Worm (Caenorhabditis elegans): ENCODE measurements around the gene F32A11.1.

The F32A11.1 gene

ce11 chrII:13156971-13157370, at the start of gene F32A11.1, which contains the start of gene hpr-17:
Gene F32A11.1 (plus strand): TSS chrII:13157329.
Gene hpr-17 (minus strand): TSS chrII:13157047.
- TF ChIP-seq cog-1 (tag; optimal IDR thresholded peaks at IDR 0.05): no peak
- TF ChIP-seq med-1 (GFP tag; optimal IDR thresholded peaks at IDR 0.05; ENCODE audit: insufficient read depth): no peak
- TF ChIP-seq ztf-23 (GFP tag; IDR thresholded peaks at IDR 0.05): 0 out of 2 replicates have a peak, but pooled peaks have one; percentile 23
- no peak for TF ChIP-seq klf-2 (GFP tag; conservative IDR thresholded peaks at IDR 0.05)
- TF ChIP-seq ztf-29 (GFP tag; IDR thresholded peaks at IDR 0.05): no peak
- no peak for TF ChIP-seq tab-1 (GFP tag; IDR thresholded peaks at IDR 0.05)
- TF ChIP-seq ref-1 (GFP tag; conservative IDR thresholded peaks at IDR 0.05): no peak
- no peak for TF ChIP-seq flt-1 (GFP tag; IDR thresholded peaks at IDR 0.05)
- TF ChIP-seq T22C8.4 (GFP tag; IDR thresholded peaks at IDR 0.05): 0 out of 2 replicates have a peak, but pooled peaks have one; percentile 16

ce11 chrII:13107719-13108118, 49.4 kb upstream of the F32A11.1 start, which contains the start of gene pqn-32:
Gene pqn-32 (plus strand): TSS chrII:13108019.
- TF ChIP-seq tab-1 (GFP tag; IDR thresholded peaks at IDR 0.05) (no peak), T22C8.4 (GFP tag; IDR thresholded peaks at IDR 0.05) (no peak), ztf-29 (GFP tag; IDR thresholded peaks at IDR 0.05) (no peak), klf-2 (GFP tag; conservative IDR thresholded peaks at IDR 0.05) (no peak), cog-1 (tag; optimal IDR thresholded peaks at IDR 0.05) (no peak), ref-1 (GFP tag; conservative IDR thresholded peaks at IDR 0.05) (no peak), flt-1 (GFP tag; IDR thresholded peaks at IDR 0.05) (no peak), ztf-23 (GFP tag; IDR thresholded peaks at IDR 0.05) (no peak), med-1 (GFP tag; optimal IDR thresholded peaks at IDR 0.05; ENCODE audit: insufficient read depth) (no peak)

ce11 chrII:13116710-13117109, 40.4 kb upstream of the F32A11.1 start, which contains the start of gene rict-1:
Gene rict-1 (minus strand): TSS chrII:13116810.
- no peak for TF ChIP-seq flt-1 (GFP tag; IDR thresholded peaks at IDR 0.05)
- no peak for TF ChIP-seq ztf-29 (GFP tag; IDR thresholded peaks at IDR 0.05)
- no peak for TF ChIP-seq tab-1 (GFP tag; IDR thresholded peaks at IDR 0.05)
- TF ChIP-seq T22C8.4 (GFP tag; IDR thresholded peaks at IDR 0.05): no peak
- no peak for TF ChIP-seq klf-2 (GFP tag; conservative IDR thresholded peaks at IDR 0.05)
- no peak for TF ChIP-seq med-1 (GFP tag; optimal IDR thresholded peaks at IDR 0.05; ENCODE audit: insufficient read depth)
- no peak for TF ChIP-seq ztf-23 (GFP tag; IDR thresholded peaks at IDR 0.05)
- TF ChIP-seq ref-1 (GFP tag; conservative IDR thresholded peaks at IDR 0.05): no peak
- no peak for TF ChIP-seq cog-1 (tag; optimal IDR thresholded peaks at IDR 0.05)

ce11 chrII:13117135-13117534, 40.0 kb upstream of the F32A11.1 start, which contains the start of gene gfm-1:
Gene gfm-1 (plus strand): TSS chrII:13117483.
- TF ChIP-seq cog-1 (tag; optimal IDR thresholded peaks at IDR 0.05) (peak; percentile 53), klf-2 (GFP tag; conservative IDR thresholded peaks at IDR 0.05) (no peak), flt-1 (GFP tag; IDR thresholded peaks at IDR 0.05) (peak; percentile 67), ztf-23 (GFP tag; IDR thresholded peaks at IDR 0.05) (peak; percentile 71)

- TF ChIP-seq flt-1 (GFP tag; IDR thresholded peaks at IDR 0.05): no peak
- TF ChIP-seq med-1 (GFP tag; optimal IDR thresholded peaks at IDR 0.05; ENCODE audit: insufficient read depth): no peak
- TF ChIP-seq cog-1 (tag; optimal IDR thresholded peaks at IDR 0.05): no peak
- TF ChIP-seq T22C8.4 (GFP tag; IDR thresholded peaks at IDR 0.05): no peak
- no peak for TF ChIP-seq ztf-29 (GFP tag; IDR thresholded peaks at IDR 0.05)
- TF ChIP-seq ref-1 (GFP tag; conservative IDR thresholded peaks at IDR 0.05): no peak
- TF ChIP-seq klf-2 (GFP tag; conservative IDR thresholded peaks at IDR 0.05): no peak
- no peak for TF ChIP-seq tab-1 (GFP tag; IDR thresholded peaks at IDR 0.05)
- TF ChIP-seq ztf-23 (GFP tag; IDR thresholded peaks at IDR 0.05): no peak
Observed at ce11 chrII:13122720-13123119, 34.4 kb upstream of the F32A11.1 start, which contains the start of gene bath-45. Gene bath-45 (plus strand): TSS chrII:13123020.

- TF ChIP-seq tab-1 (GFP tag; IDR thresholded peaks at IDR 0.05): no peak
- no peak for TF ChIP-seq cog-1 (tag; optimal IDR thresholded peaks at IDR 0.05)
- TF ChIP-seq ref-1 (GFP tag; conservative IDR thresholded peaks at IDR 0.05): no peak
- TF ChIP-seq med-1 (GFP tag; optimal IDR thresholded peaks at IDR 0.05; ENCODE audit: insufficient read depth): no peak
- TF ChIP-seq ztf-23 (GFP tag; IDR thresholded peaks at IDR 0.05): no peak
- TF ChIP-seq ztf-29 (GFP tag; IDR thresholded peaks at IDR 0.05): no peak
- TF ChIP-seq flt-1 (GFP tag; IDR thresholded peaks at IDR 0.05): no peak
- TF ChIP-seq klf-2 (GFP tag; conservative IDR thresholded peaks at IDR 0.05): no peak
- no peak for TF ChIP-seq T22C8.4 (GFP tag; IDR thresholded peaks at IDR 0.05)
Observed at ce11 chrII:13129602-13130001, 27.5 kb upstream of the F32A11.1 start, which contains the start of gene F29C12.6. Gene F29C12.6 (plus strand): TSS chrII:13129902.

- TF ChIP-seq tab-1 (GFP tag; IDR thresholded peaks at IDR 0.05) (no peak), ztf-23 (GFP tag; IDR thresholded peaks at IDR 0.05) (no peak), klf-2 (GFP tag; conservative IDR thresholded peaks at IDR 0.05) (no peak)
Observed at ce11 chrII:13130576-13130975, 26.6 kb upstream of the F32A11.1 start.

ce11 chrII:13139573-13139972, 17.6 kb upstream of the F32A11.1 start:
- no peak for TF ChIP-seq ztf-29 (GFP tag; IDR thresholded peaks at IDR 0.05)
- no peak for TF ChIP-seq T22C8.4 (GFP tag; IDR thresholded peaks at IDR 0.05)
- no peak for TF ChIP-seq klf-2 (GFP tag; conservative IDR thresholded peaks at IDR 0.05)

ce11 chrII:13142372-13142771, 14.8 kb upstream of the F32A11.1 start:
- TF ChIP-seq tab-1 (GFP tag; IDR thresholded peaks at IDR 0.05): no peak
- no peak for TF ChIP-seq klf-2 (GFP tag; conservative IDR thresholded peaks at IDR 0.05)
- no peak for TF ChIP-seq ztf-29 (GFP tag; IDR thresholded peaks at IDR 0.05)
- no peak for TF ChIP-seq ref-1 (GFP tag; conservative IDR thresholded peaks at IDR 0.05)
- no peak for TF ChIP-seq T22C8.4 (GFP tag; IDR thresholded peaks at IDR 0.05)
- TF ChIP-seq ztf-23 (GFP tag; IDR thresholded peaks at IDR 0.05): no peak
- no peak for TF ChIP-seq cog-1 (tag; optimal IDR thresholded peaks at IDR 0.05)
- no peak for TF ChIP-seq med-1 (GFP tag; optimal IDR thresholded peaks at IDR 0.05; ENCODE audit: insufficient read depth)
- TF ChIP-seq flt-1 (GFP tag; IDR thresholded peaks at IDR 0.05): no peak

- TF ChIP-seq flt-1 (GFP tag; IDR thresholded peaks at IDR 0.05): no peak
- no peak for TF ChIP-seq T22C8.4 (GFP tag; IDR thresholded peaks at IDR 0.05)
- TF ChIP-seq klf-2 (GFP tag; conservative IDR thresholded peaks at IDR 0.05): no peak
- TF ChIP-seq med-1 (GFP tag; optimal IDR thresholded peaks at IDR 0.05; ENCODE audit: insufficient read depth): no peak
- no peak for TF ChIP-seq ref-1 (GFP tag; conservative IDR thresholded peaks at IDR 0.05)
- no peak for TF ChIP-seq cog-1 (tag; optimal IDR thresholded peaks at IDR 0.05)
- no peak for TF ChIP-seq ztf-23 (GFP tag; IDR thresholded peaks at IDR 0.05)
- TF ChIP-seq ztf-29 (GFP tag; IDR thresholded peaks at IDR 0.05): no peak
- TF ChIP-seq tab-1 (GFP tag; IDR thresholded peaks at IDR 0.05): no peak
Observed at ce11 chrII:13145204-13145603, 11.9 kb upstream of the F32A11.1 start, which contains the start of gene mltn-1. Gene mltn-1 (minus strand): TSS chrII:13145225.

Data from whole organism, midembryonic.